Worm (Caenorhabditis elegans) whole organism, L4/young adult: ENCODE measurements around the gene prdx-6.

Experiments used
- W03F9.2 ChIP-seq: fragments of 150-350 bp; optimal IDR thresholded peaks from 2 replicates; lab custom pipeline; 2014; ENCODE audit warnings: missing biosample characterization, missing genetic modification characterization
- dao-5 ChIP-seq: sonication (generic microtip); optimal IDR thresholded peaks from 2 replicates; lab custom pipeline; 2016; ENCODE audit warnings: missing genotype, missing genetic modification characterization, moderate library complexity, missing compliant biosample characterization
- him-1 ChIP-seq: sonication (generic microtip); optimal IDR thresholded peaks from 2 replicates; lab custom pipeline; 2016; ENCODE audit warnings: missing genotype, missing genetic modification reagents, missing genetic modification characterization, missing compliant biosample characterization

Gene prdx-6

ce11 chrIV:202921-203652, 15.3 kb upstream of the prdx-6 start, which contains the start of gene gfrp-1:
Gene gfrp-1 (plus strand): TSS chrIV:203602.
- no peak for TF ChIP-seq him-1
- no peak for TF ChIP-seq dao-5
- no peak for TF ChIP-seq W03F9.2 (tag; lab: Kevin White, UChicago)

ce11 chrIV:204998-205397, 13.4 kb upstream of the prdx-6 start, which contains the start of gene coa-1:
Gene coa-1 (plus strand): TSS chrIV:205298.
- TF ChIP-seq dao-5 (no peak), him-1 (no peak), W03F9.2 (tag; lab: Kevin White, UChicago) (no peak)

ce11 chrIV:207885-208284, 10.5 kb upstream of the prdx-6 start, which contains the start of gene Y38C1AA.1:
Gene Y38C1AA.1 (plus strand): TSS chrIV:208185.
- no peak for TF ChIP-seq dao-5
- no peak for TF ChIP-seq him-1
- TF ChIP-seq W03F9.2 (tag; lab: Kevin White, UChicago), result no peak

- no peak for TF ChIP-seq dao-5
Observed at ce11 chrIV:210591-210990, 7.8 kb upstream of the prdx-6 start.

ce11 chrIV:231673-232072, 13.3 kb downstream of the prdx-6 start, which contains the start of gene gtf-2H1:
Gene gtf-2H1 (minus strand): TSS chrIV:231773.
- TF ChIP-seq W03F9.2 (tag; lab: Kevin White, UChicago) (no peak), dao-5 (no peak)

- TF ChIP-seq him-1 (no peak), dao-5 (no peak), W03F9.2 (tag; lab: Kevin White, UChicago) (no peak)
Observed at ce11 chrIV:236138-236537, 17.8 kb downstream of the prdx-6 start.

- TF ChIP-seq W03F9.2 (tag; lab: Kevin White, UChicago) (no peak), dao-5 (no peak), him-1 (no peak)
Observed at ce11 chrIV:237350-237749, 19.0 kb downstream of the prdx-6 start, which contains the start of gene ints-13. Gene ints-13 (minus strand): TSS chrIV:237450.

- no peak for TF ChIP-seq dao-5
- TF ChIP-seq him-1, result no peak
- no peak for TF ChIP-seq W03F9.2 (tag; lab: Kevin White, UChicago)
Observed at ce11 chrIV:240257-240754, 22.0 kb downstream of the prdx-6 start, which contains the start of the genes fnta-1 and cogc-8. Gene fnta-1 (minus strand): TSS chrIV:240307. Gene cogc-8 (plus strand): TSS chrIV:240451.

- TF ChIP-seq him-1 (no peak), dao-5 (no peak), W03F9.2 (tag; lab: Kevin White, UChicago) (no peak)
Observed at ce11 chrIV:244278-244677, 25.9 kb downstream of the prdx-6 start.

- TF ChIP-seq dao-5 (no peak), him-1 (no peak), W03F9.2 (tag; lab: Kevin White, UChicago) (no peak)
Observed at ce11 chrIV:244843-245242, 26.5 kb downstream of the prdx-6 start, which contains the start of gene aass-1. Gene aass-1 (plus strand): TSS chrIV:245143.

- TF ChIP-seq W03F9.2 (tag; lab: Kevin White, UChicago) (no peak), him-1 (no peak), dao-5 (no peak)
Observed at ce11 chrIV:247494-247893, 29.1 kb downstream of the prdx-6 start.

- TF ChIP-seq W03F9.2 (tag; lab: Kevin White, UChicago), result no peak
- TF ChIP-seq dao-5, result no peak
- TF ChIP-seq him-1, result no peak
Observed at ce11 chrIV:252454-252853, 34.1 kb downstream of the prdx-6 start, which contains the start of gene grl-19. Gene grl-19 (minus strand): TSS chrIV:252554.

ce11 chrIV:255379-255857, 37.1 kb downstream of the prdx-6 start, which contains the start of gene rcat-1:
Gene rcat-1 (minus strand): TSS chrIV:255429.
- no peak for TF ChIP-seq him-1
- TF ChIP-seq W03F9.2 (tag; lab: Kevin White, UChicago), result peak; percentile 56

ce11 chrIV:257095-257494, 38.7 kb downstream of the prdx-6 start, which contains the start of gene R02D3.8:
Gene R02D3.8 (minus strand): TSS chrIV:257203.
- no peak for TF ChIP-seq dao-5

ce11 chrIV:258362-258761, 40.0 kb downstream of the prdx-6 start:
- TF ChIP-seq dao-5 (no peak), W03F9.2 (tag; lab: Kevin White, UChicago) (no peak), him-1 (no peak)
